Worm (Caenorhabditis elegans) whole organism, L4 larva: ENCODE results near the gene rab-6.2.

ENCODE experiments used
- F49E8.2 ChIP-seq: sonication (generic microtip); optimal IDR thresholded peaks from 2 replicates; lab custom pipeline; 2016; ENCODE audit warnings: missing compliant biosample characterization, mild to moderate bottlenecking, missing genetic modification characterization, borderline replicate concordance
- aly-2 ChIP-seq: sonication (generic microtip); optimal IDR thresholded peaks from 2 replicates; lab custom pipeline; 2018; ENCODE audit warnings: missing biosample characterization, missing genetic modification characterization
- jun-1 ChIP-seq: fragments of 150-350 bp; optimal IDR thresholded peaks from 2 replicates; lab custom pipeline; 2014; ENCODE audit warnings: missing biosample characterization, missing genetic modification reagents, missing genetic modification characterization
- lin-13 ChIP-seq: fragments of 150-350 bp; optimal IDR thresholded peaks from 2 replicates; lab custom pipeline; 2014; ENCODE audit warnings: missing biosample characterization, missing genetic modification reagents, missing genetic modification characterization

- TF ChIP-seq jun-1 (no peak), lin-13 (GFP tag; lab: Kevin White, UChicago) (no peak), F49E8.2 (no peak), aly-2 (no peak)
Measured at ce11 chrX:17221873-17222525, at the start of gene rab-6.2.
